Worm (Caenorhabditis elegans) whole organism, mixed stage, embryonic: ENCODE results near the gene C33F10.1.

Experiments used
- M03D4.4 ChIP-seq: sonication (generic microtip); optimal IDR thresholded peaks from 2 replicates; lab custom pipeline; 2017; ENCODE audit warnings: mild to moderate bottlenecking, missing genetic modification characterization, missing compliant biosample characterization
- blmp-1 ChIP-seq: fragments of 150-350 bp; optimal IDR thresholded peaks from 2 replicates; lab custom pipeline; 2014; ENCODE audit warnings: missing biosample characterization, missing genetic modification characterization
- ceh-39 ChIP-seq: fragments of 150-350 bp; optimal IDR thresholded peaks from 2 replicates; lab custom pipeline; 2014; ENCODE audit warnings: missing biosample characterization, missing genetic modification characterization
- ceh-43 ChIP-seq: fragments of 200-800 bp; sonication (Bioruptor generic); optimal IDR thresholded peaks from 2 replicates; lab custom pipeline; 2018; ENCODE audit warnings: mild to moderate bottlenecking, missing genetic modification characterization, moderate library complexity, missing compliant biosample characterization
- ceh-83 ChIP-seq: fragments of 200-800 bp; sonication (Bioruptor generic); optimal IDR thresholded peaks from 2 replicates; lab custom pipeline; 2018; ENCODE audit warnings: mild to moderate bottlenecking, missing genetic modification characterization, missing compliant biosample characterization
- ces-1 ChIP-seq: fragments of 150-350 bp; optimal IDR thresholded peaks from 2 replicates; lab custom pipeline; 2014; ENCODE audit warnings: missing biosample characterization, missing genetic modification reagents, missing genetic modification characterization
- cnd-1 ChIP-seq: fragments of 200-800 bp; sonication (Bioruptor generic); optimal IDR thresholded peaks from 2 replicates; lab custom pipeline; 2018; ENCODE audit warnings: mild to moderate bottlenecking, missing genetic modification characterization, missing compliant biosample characterization
- drap-1 ChIP-seq: fragments of 200-800 bp; sonication (Bioruptor generic); optimal IDR thresholded peaks from 3 replicates; lab custom pipeline; 2018; ENCODE audit warnings: mild to moderate bottlenecking, missing genetic modification characterization, missing compliant biosample characterization
- elt-1 ChIP-seq: sonication (generic microtip); optimal IDR thresholded peaks from 2 replicates; lab custom pipeline; 2017; ENCODE audit warnings: missing genetic modification characterization, mild to moderate bottlenecking, missing compliant biosample characterization, antibody characterized with exemption, moderate library complexity, borderline replicate concordance; ENCODE audit not compliant: insufficient read depth
- elt-3 ChIP-seq: fragments of 150-350 bp; optimal IDR thresholded peaks from 2 replicates; lab custom pipeline; 2014; ENCODE audit warnings: missing biosample characterization, missing genetic modification characterization
- flh-1 ChIP-seq: fragments of 200-800 bp; sonication (Bioruptor generic); optimal IDR thresholded peaks from 2 replicates; lab custom pipeline; 2018; ENCODE audit warnings: mild to moderate bottlenecking, missing genetic modification characterization, moderate library complexity, missing compliant biosample characterization
- hlh-1 ChIP-seq: fragments of 150-350 bp; optimal IDR thresholded peaks from 2 replicates; lab custom pipeline; 2014; ENCODE audit warnings: missing biosample characterization, missing genetic modification reagents, missing genetic modification characterization
- lin-13 ChIP-seq: fragments of 150-350 bp; optimal IDR thresholded peaks from 2 replicates; lab custom pipeline; 2014; ENCODE audit warnings: missing biosample characterization, missing genetic modification characterization
- lin-32 ChIP-seq: fragments of 200-800 bp; sonication (Bioruptor generic); optimal IDR thresholded peaks from 2 replicates; lab custom pipeline; 2018; ENCODE audit warnings: mild to moderate bottlenecking, missing genetic modification characterization, missing compliant biosample characterization
- lsy-2 ChIP-seq: fragments of 150-350 bp; optimal IDR thresholded peaks from 2 replicates; lab custom pipeline; 2014; ENCODE audit warnings: missing biosample characterization, missing genetic modification characterization
- mab-5 ChIP-seq: fragments of 150-350 bp; optimal IDR thresholded peaks from 2 replicates; lab custom pipeline; 2014; ENCODE audit warnings: missing biosample characterization, missing genetic modification characterization
- mep-1 ChIP-seq: fragments of 150-350 bp; optimal IDR thresholded peaks from 2 replicates; lab custom pipeline; 2017; ENCODE audit warnings: missing biosample characterization, missing genetic modification reagents, missing genetic modification characterization, inconsistent platforms
- mls-2 ChIP-seq: sonication (generic microtip); optimal IDR thresholded peaks from 2 replicates; lab custom pipeline; 2016; ENCODE audit warnings: mild to moderate bottlenecking, missing genetic modification characterization, moderate library complexity, missing compliant biosample characterization
- nhr-12 ChIP-seq: fragments of 150-350 bp; optimal IDR thresholded peaks from 2 replicates; lab custom pipeline; 2014; ENCODE audit warnings: missing biosample characterization, missing genetic modification characterization
- nhr-2 ChIP-seq: fragments of 150-350 bp; optimal IDR thresholded peaks from 2 replicates; lab custom pipeline; 2014; ENCODE audit warnings: missing biosample characterization, missing genetic modification characterization
- pha-4 ChIP-seq: fragments of 150-350 bp; optimal IDR thresholded peaks from 2 replicates; lab custom pipeline; 2018; ENCODE audit warnings: missing biosample characterization, missing genetic modification reagents, missing genetic modification characterization
- sem-2 ChIP-seq: fragments of 200-800 bp; sonication (Bioruptor generic); optimal IDR thresholded peaks from 2 replicates; lab custom pipeline; 2018; ENCODE audit warnings: mild to moderate bottlenecking, missing genetic modification characterization, missing compliant biosample characterization
- snpc-4 ChIP-seq: fragments of 150-350 bp; optimal IDR thresholded peaks from 2 replicates; lab custom pipeline; 2014; ENCODE audit warnings: missing biosample characterization, missing genetic modification characterization
- sptf-1 ChIP-seq: sonication (generic microtip); optimal IDR thresholded peaks from 2 replicates; lab custom pipeline; 2017; ENCODE audit warnings: mild to moderate bottlenecking, missing genetic modification characterization, moderate library complexity, missing compliant biosample characterization
- tbx-8 ChIP-seq: fragments of 200-800 bp; sonication (Bioruptor generic); optimal IDR thresholded peaks from 2 replicates; lab custom pipeline; 2018; ENCODE audit warnings: mild to moderate bottlenecking, missing genetic modification characterization, moderate library complexity, missing compliant biosample characterization
- unc-120 ChIP-seq: sonication (generic microtip); optimal IDR thresholded peaks from 2 replicates; lab custom pipeline; 2017; ENCODE audit warnings: missing genetic modification characterization, missing compliant biosample characterization; ENCODE audit not compliant: poor library complexity, severe bottlenecking
- unc-39 ChIP-seq: fragments of 150-350 bp; optimal IDR thresholded peaks from 2 replicates; lab custom pipeline; 2014; ENCODE audit warnings: missing biosample characterization, missing genetic modification characterization
- unc-62 ChIP-seq: fragments of 150-350 bp; optimal IDR thresholded peaks from 2 replicates; lab custom pipeline; 2014; ENCODE audit warnings: missing biosample characterization, missing genetic modification reagents, missing genetic modification characterization
- zip-8 ChIP-seq: fragments of 150-350 bp; optimal IDR thresholded peaks from 2 replicates; lab custom pipeline; 2014; ENCODE audit warnings: missing biosample characterization, missing genetic modification characterization
- ztf-11 ChIP-seq: fragments of 150-350 bp; optimal IDR thresholded peaks from 2 replicates; lab custom pipeline; 2014; ENCODE audit warnings: missing biosample characterization, missing genetic modification characterization

Gene C33F10.1

DNA sequence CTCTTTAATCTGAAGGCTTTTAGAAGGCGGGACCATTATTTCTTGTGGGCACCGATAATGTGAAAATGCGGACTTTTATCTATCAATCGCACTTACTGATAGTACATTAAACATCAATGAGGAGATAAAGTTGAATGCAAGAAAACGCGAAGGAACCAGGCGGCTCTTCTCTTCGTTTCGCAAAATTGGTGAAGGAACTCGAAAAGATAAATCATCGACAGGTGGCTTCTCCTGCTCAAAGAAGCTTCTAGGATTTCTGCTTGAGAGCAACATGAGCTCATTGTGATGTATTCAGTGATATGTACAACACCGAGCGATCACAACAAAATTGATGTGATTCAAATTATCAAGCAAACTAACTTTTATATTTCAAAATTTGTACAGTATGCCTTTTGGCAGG lies 29.0 kb upstream of the C33F10.1 start:
- TF ChIP-seq mep-1 (tag; lab: Kevin White, UChicago) (no peak), unc-62 (GFP tag; lab: Kevin White, UChicago) (peak; percentile 81), hlh-1 (peak; percentile 66), elt-1 (tag; lab: Kevin White, UChicago) (no peak), unc-120 (tag; lab: Kevin White, UChicago) (peak; percentile 78)

DNA sequence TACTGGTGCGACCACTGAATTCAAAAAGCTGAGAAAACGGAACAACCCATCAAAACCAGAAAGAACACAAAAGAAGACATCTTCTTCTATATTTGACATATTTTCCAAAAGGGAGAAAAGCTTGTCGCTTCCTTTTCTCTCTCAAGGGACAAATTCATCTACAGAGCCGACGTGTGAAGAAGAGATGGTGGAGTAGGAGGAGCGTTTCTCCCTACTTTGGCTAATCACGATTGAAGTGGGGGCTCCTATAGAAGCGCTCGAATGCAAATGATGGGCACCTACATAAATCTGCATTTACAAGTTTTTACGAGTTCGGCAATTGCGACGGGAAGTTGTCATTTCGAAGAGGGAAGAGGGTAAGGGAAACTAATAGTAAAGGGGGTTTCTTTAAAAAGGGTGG lies 28.6 kb upstream of the C33F10.1 start:
- TF ChIP-seq ceh-83 (GFP tag; lab: Kevin White, UChicago) (no peak), drap-1 (GFP tag; lab: Kevin White, UChicago) (no peak), ces-1 (GFP tag; lab: Kevin White, UChicago) (peak; percentile 12), ceh-43 (GFP tag; lab: Kevin White, UChicago) (no peak)

DNA sequence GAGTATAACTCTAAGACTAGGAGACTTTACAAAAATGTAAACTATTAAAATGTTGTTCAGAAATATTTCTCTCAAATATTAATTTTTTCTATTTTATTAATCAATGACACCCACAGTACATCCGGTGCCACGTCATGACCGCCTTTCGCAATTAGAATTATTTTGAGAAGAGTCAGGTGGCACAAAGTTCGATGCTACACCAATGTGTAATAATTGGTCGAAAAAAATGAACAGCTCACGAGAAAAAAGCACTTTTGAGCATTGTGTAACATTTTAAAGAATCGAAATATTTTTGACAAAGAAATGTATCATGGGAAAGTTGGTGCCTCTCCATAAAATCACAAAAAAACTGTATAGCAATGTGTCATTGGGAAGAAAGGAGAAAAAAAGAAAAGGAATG lies 28.1 kb upstream of the C33F10.1 start:
- TF ChIP-seq zip-8, result no peak
- TF ChIP-seq hlh-1, result peak; percentile 27

DNA sequence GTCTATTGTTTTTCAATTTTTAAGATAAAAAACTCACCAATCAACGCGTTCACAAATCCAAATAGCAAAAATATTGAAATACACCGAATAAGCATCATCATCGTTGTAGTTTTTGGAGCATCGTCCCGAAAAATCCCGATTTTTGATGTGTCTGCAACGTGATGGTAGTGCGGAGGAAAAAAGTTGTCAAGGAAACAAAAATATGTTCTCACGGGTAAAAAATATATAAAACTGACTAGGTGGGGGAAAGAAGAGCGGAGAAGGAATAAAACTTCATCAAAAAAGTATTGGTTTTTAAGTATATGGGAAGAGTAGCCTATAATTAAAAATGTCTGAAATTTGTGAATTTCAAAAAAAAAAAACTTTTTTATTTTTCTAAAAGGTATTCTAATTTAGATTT lies 22.8 kb upstream of the C33F10.1 start, which contains the start of gene rig-6:
TSS of gene rig-6 (minus strand) at position 101 of the 400 bp plus-strand sequence.
- no peak for TF ChIP-seq drap-1 (GFP tag; lab: Kevin White, UChicago)
- TF ChIP-seq mls-2 (tag; lab: Kevin White, UChicago), result no peak
- no peak for TF ChIP-seq lsy-2 (tag; lab: Kevin White, UChicago)
- no peak for TF ChIP-seq ces-1 (GFP tag; lab: Kevin White, UChicago)
- no peak for TF ChIP-seq ceh-39 (tag; lab: Kevin White, UChicago)
- no peak for TF ChIP-seq unc-62 (GFP tag; lab: Kevin White, UChicago)
- no peak for TF ChIP-seq lin-32
- no peak for TF ChIP-seq nhr-2
- TF ChIP-seq M03D4.4 (tag; lab: Kevin White, UChicago), result no peak
- TF ChIP-seq nhr-12, result no peak
- TF ChIP-seq lin-13 (tag; lab: Kevin White, UChicago), result no peak
- no peak for TF ChIP-seq sem-2 (GFP tag; lab: Kevin White, UChicago)

DNA sequence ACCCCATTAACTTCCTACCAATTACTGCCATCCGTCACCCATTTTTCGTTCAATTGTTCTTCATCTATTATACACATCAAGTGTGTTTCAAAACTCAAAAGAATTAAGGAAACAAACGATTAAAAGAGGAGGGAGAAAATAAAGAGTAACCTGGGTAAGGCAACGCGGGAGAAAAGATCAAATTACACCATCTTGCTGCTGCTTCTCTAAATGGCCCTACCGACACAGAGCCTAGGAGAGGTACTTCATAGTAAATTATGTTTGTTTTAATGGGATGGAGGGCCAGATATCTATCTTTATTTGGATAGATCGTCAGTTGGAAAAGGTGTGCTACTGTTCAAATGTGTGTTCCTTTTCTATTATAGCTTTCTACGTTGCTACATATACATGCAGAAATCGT lies 19.5 kb upstream of the C33F10.1 start:
- no peak for TF ChIP-seq pha-4 (tag; lab: Kevin White, UChicago)
- no peak for TF ChIP-seq snpc-4 (tag; lab: Kevin White, UChicago)
- TF ChIP-seq lin-13 (tag; lab: Kevin White, UChicago), result no peak
- TF ChIP-seq sptf-1, result no peak
- no peak for TF ChIP-seq mep-1 (tag; lab: Kevin White, UChicago)
- TF ChIP-seq hlh-1, result no peak
- no peak for TF ChIP-seq elt-3
- TF ChIP-seq nhr-12, result no peak
- TF ChIP-seq tbx-8, result no peak
- no peak for TF ChIP-seq blmp-1 (tag; lab: Kevin White, UChicago)
- TF ChIP-seq unc-62 (GFP tag; lab: Kevin White, UChicago), result no peak
- no peak for TF ChIP-seq ceh-39 (tag; lab: Kevin White, UChicago)
- no peak for TF ChIP-seq M03D4.4 (tag; lab: Kevin White, UChicago)
- no peak for TF ChIP-seq ces-1 (GFP tag; lab: Kevin White, UChicago)
- TF ChIP-seq ztf-11 (tag; lab: Kevin White, UChicago), result no peak
- no peak for TF ChIP-seq cnd-1 (tag; lab: Kevin White, UChicago)
- no peak for TF ChIP-seq elt-1 (tag; lab: Kevin White, UChicago)
- TF ChIP-seq unc-120 (tag; lab: Kevin White, UChicago), result no peak
- no peak for TF ChIP-seq nhr-2
- no peak for TF ChIP-seq mab-5 (tag; lab: Kevin White, UChicago)

DNA sequence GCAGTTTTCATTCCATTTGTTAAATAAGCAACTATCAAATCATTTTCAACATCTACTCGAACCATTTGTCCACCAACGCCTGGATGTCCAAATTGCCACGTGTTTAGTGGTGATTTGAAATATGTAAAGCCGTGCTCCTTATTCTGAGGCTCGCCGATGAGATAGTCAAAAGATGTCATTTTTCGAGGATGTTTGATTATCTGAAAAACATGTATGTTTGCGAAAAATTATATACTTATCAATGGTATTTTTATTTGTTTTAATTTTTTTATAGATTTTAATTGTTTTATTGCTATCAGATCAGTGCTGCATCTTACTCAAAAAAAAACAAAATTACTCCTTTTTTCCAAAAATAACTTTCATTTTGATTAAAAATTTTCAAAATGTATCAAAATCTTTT lies 16.0 kb upstream of the C33F10.1 start:
- TF ChIP-seq elt-3 (no peak), unc-39 (tag; lab: Kevin White, UChicago) (no peak), flh-1 (no peak), pha-4 (tag; lab: Kevin White, UChicago) (no peak), lin-32 (no peak), M03D4.4 (tag; lab: Kevin White, UChicago) (no peak), lin-13 (tag; lab: Kevin White, UChicago) (no peak), nhr-12 (no peak)
- TF ChIP-seq, all 35 proteins: peak for 0
